Fruit fly (Drosophila melanogaster) Kc167 (cell line): ENCODE data around the gene Hph.

Source experiments
- Myc ChIP-seq: fragments of >200 bp; optimal IDR thresholded peaks from 2 replicates; lab custom pipeline; 2017; ENCODE audit warnings: missing external identifiers
- Sin3A ChIP-seq: fragments of >200 bp; optimal IDR thresholded peaks from 2 replicates; lab custom pipeline; 2018; ENCODE audit warnings: missing external identifiers
- h ChIP-seq: fragments of >200 bp; optimal IDR thresholded peaks from 3 replicates; lab custom pipeline; 2018; ENCODE audit warnings: missing external identifiers
- psq ChIP-seq: fragments of >200 bp; optimal IDR thresholded peaks from 2 replicates; lab custom pipeline; 2017; ENCODE audit warnings: missing external identifiers
- ttk ChIP-seq: sonication (Bioruptor generic); optimal IDR thresholded peaks from 2 replicates; lab custom pipeline; 2017; ENCODE audit warnings: missing external identifiers

DNA sequence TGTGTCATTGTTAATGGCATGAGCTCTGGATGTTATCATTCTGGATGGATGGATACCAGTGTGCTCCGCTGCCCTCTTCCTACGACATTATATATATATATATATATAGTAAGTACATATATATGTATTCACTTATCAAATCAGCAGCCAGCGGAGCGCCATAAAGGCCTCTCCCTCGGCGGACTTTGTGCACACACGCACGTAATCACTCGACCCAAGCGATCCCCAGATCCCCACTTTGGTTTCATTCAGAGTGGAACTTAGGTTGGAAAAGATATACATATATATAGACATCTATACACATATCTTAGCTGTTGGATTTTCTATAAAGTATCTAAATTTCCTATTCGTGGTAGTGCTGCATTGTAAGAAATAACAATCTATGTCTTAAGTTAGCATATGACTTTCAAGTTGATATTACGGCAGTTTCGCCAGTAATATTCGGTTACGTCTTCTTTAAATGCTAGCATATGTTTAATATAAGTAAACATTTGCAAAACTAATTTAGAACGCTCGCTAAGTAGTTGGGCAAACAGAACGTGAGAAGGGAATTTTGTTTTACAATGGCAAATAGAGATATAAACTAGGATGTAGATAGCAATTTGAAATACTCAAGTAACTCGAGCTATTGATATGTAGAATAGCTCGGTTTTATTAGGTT is 51.4 kb downstream of the Hph start:
- TF ChIP-seq psq (lab: Kevin White, UChicago) (no peak), Myc (lab: Kevin White, UChicago) (no peak), ttk (lab: Kevin White, UChicago) (no peak), h (no peak), Sin3A (lab: Kevin White, UChicago) (no peak)
